Worm (Caenorhabditis elegans) whole organism, L3 larva: ENCODE data around the gene cec-3.

Source experiments
- R02D3.7 ChIP-seq: fragments of 150-350 bp; optimal IDR thresholded peaks from 2 replicates; lab custom pipeline; 2014; ENCODE audit warnings: missing biosample characterization, missing genetic modification characterization
- ama-1 ChIP-seq: fragments of 150-350 bp; optimal IDR thresholded peaks from 2 replicates; lab custom pipeline; 2018
- lin-39 ChIP-seq: fragments of 150-350 bp; optimal IDR thresholded peaks from 2 replicates; lab custom pipeline; 2018; ENCODE audit warnings: missing biosample characterization, missing genetic modification reagents, missing genetic modification characterization
- zag-1 ChIP-seq: fragments of 150-350 bp; optimal IDR thresholded peaks from 2 replicates; lab custom pipeline; 2014; ENCODE audit warnings: missing biosample characterization, missing genetic modification characterization

DNA sequence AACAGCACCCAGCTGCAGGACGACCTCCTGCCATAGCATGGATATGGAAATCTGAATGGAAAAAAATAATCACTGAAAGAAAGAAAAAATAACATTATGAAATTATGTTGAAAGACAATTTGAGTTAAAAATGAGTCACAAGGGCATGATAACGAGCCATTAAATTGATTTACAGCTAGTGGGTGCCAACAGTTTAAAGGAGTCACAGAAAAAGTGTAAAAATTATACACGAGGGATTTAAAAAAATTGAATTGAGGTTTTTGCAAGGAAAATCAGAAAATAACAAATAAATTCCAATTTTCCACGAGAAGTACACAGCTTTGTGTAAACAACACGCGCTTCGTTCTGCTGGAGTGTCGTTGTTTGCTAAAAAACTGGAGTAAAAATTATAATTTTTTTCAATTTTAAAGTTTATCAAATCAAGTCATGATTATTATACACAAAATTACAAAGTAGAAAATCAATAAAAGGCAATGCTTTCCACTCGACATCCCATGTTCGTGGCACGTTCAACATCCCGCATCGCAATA lies 16.5 kb upstream of the cec-3 start, which contains the start of gene T01H3.3:
- TF ChIP-seq zag-1 (tag; lab: Kevin White, UChicago): no peak
- no peak for TF ChIP-seq R02D3.7 (tag; lab: Kevin White, UChicago)
- no peak for TF ChIP-seq lin-39 (tag; lab: Kevin White, UChicago)
- TF ChIP-seq ama-1 (lab: Kevin White, UChicago): no peak
